Worm (Caenorhabditis elegans): ENCODE measurements around the gene F16G10.1.

Gene F16G10.1

ce11 chrII:2378465-2379009 is 25.5 kb upstream of the F16G10.1 start:
- TF ChIP-seq ztf-22 (GFP tag; optimal IDR thresholded peaks at IDR 0.05) (peak; percentile 100), K12H6.12 (tag; optimal IDR thresholded peaks at IDR 0.05) (no peak), K11D2.4 (GFP tag; IDR thresholded peaks at IDR 0.05) (0 out of 2 replicates have a peak, but pooled peaks have one; percentile 20), Y56A3A.18 (GFP tag; IDR thresholded peaks at IDR 0.05) (peak; percentile 51; the same call in 1 of the 2 replicates), attf-5 (GFP tag; optimal IDR thresholded peaks at IDR 0.05) (peak; percentile 3), F22D6.2 (tag; optimal IDR thresholded peaks at IDR 0.05) (peak; percentile 86), snpc-4 (GFP tag; optimal IDR thresholded peaks at IDR 0.05) (no peak), snpc-4 (tag; optimal IDR thresholded peaks at IDR 0.05) (peak in 1 of 4 experiments; percentile 44), Y53G8AR.9 (GFP tag; conservative IDR thresholded peaks at IDR 0.05) (0 out of 2 replicates have a peak, but pooled peaks have one; percentile 55), tbp1 (GFP tag; optimal IDR thresholded peaks at IDR 0.05) (peak; percentile 65), let-526 (GFP tag; IDR thresholded peaks at IDR 0.05) (0 out of 2 replicates have a peak, but pooled peaks have one; percentile 17), lin-54 (GFP tag; optimal IDR thresholded peaks at IDR 0.05) (no peak), lin-26 (GFP tag; IDR thresholded peaks at IDR 0.05) (no peak), repo-1 (tag; optimal IDR thresholded peaks at IDR 0.05) (peak; percentile 76), gei-17 (GFP tag; optimal IDR thresholded peaks at IDR 0.05) (peak; percentile 61), F55B11.4 (tag; optimal IDR thresholded peaks at IDR 0.05; ENCODE audit: borderline replicate concordance, insufficient read depth) (no peak), lir-1 (GFP tag; conservative IDR thresholded peaks at IDR 0.05) (0 out of 2 replicates have a peak, but pooled peaks have one; percentile 45), ama-1 (optimal IDR thresholded peaks at IDR 0.05) (no peak), ama-1 (GFP tag; optimal IDR thresholded peaks at IDR 0.05) (no peak), nfyb-1 (GFP tag; IDR thresholded peaks at IDR 0.05) (peak; percentile 91), pbrm-1 (GFP tag; IDR thresholded peaks at IDR 0.05) (peak; percentile 28; the same call in 1 of the 2 replicates), ztf-18 (tag; optimal IDR thresholded peaks at IDR 0.05) (peak; percentile 12), snpc-1.3 (tag; optimal IDR thresholded peaks at IDR 0.05; ENCODE audit: insufficient read depth) (no peak), aptf-2 (GFP tag; conservative IDR thresholded peaks at IDR 0.05) (no peak), atf-7 (tag; optimal IDR thresholded peaks at IDR 0.05) (peak; percentile 99), chd-7 (tag; optimal IDR thresholded peaks at IDR 0.05) (peak; percentile 31), let-607 (tag; optimal IDR thresholded peaks at IDR 0.05) (peak; percentile 79 to 88), nhr-80 (tag; optimal IDR thresholded peaks at IDR 0.05) (peak; percentile 100), tlf-1 (GFP tag; optimal IDR thresholded peaks at IDR 0.05) (peak; percentile 84), ztf-26 (tag; optimal IDR thresholded peaks at IDR 0.05) (peak; percentile 19), madf-10 (tag; optimal IDR thresholded peaks at IDR 0.05) (peak; percentile 41), ets-4 (GFP tag; optimal IDR thresholded peaks at IDR 0.05) (peak; percentile 99), rec-8 (tag; optimal IDR thresholded peaks at IDR 0.05) (no peak), dox-1 (GFP tag; IDR thresholded peaks at IDR 0.05) (peak; percentile 90; the same call in 1 of the 2 replicates), sptf-2 (GFP tag; optimal IDR thresholded peaks at IDR 0.05) (peak; percentile 64), ceh-40 (GFP tag; IDR thresholded peaks at IDR 0.05) (0 out of 2 replicates have a peak, but pooled peaks have one; percentile 2), unc-62 (GFP tag; optimal IDR thresholded peaks at IDR 0.05) (peak; percentile 78), ztf-3 (GFP tag; optimal IDR thresholded peaks at IDR 0.05) (peak; percentile 80), C06A6.2 (GFP tag; conservative IDR thresholded peaks at IDR 0.05) (peak; percentile 61), nhr-90 (tag; optimal IDR thresholded peaks at IDR 0.05) (peak; percentile 97), egl-44 (GFP tag; IDR thresholded peaks at IDR 0.05) (peak; percentile 97)
